Fruit fly (Drosophila melanogaster) whole organism, prepupa: ENCODE results near the gene Taf4.

Source experiments
- Blimp-1 ChIP-seq: fragments of 200-800 bp; sonication (Bioruptor generic); optimal IDR thresholded peaks from 3 replicates; lab custom pipeline; 2017; ENCODE audit warnings: missing biosample characterization, missing genetic modification characterization, mild to moderate bottlenecking, moderate library complexity, missing genetic modification reagents
- CG11762 ChIP-seq: fragments of 200-800 bp; sonication (Bioruptor generic); optimal IDR thresholded peaks from 3 replicates; lab custom pipeline; 2016; ENCODE audit warnings: missing biosample characterization, missing genetic modification characterization; ENCODE audit not compliant: insufficient read depth
- CG11902 ChIP-seq: fragments of 200-800 bp; sonication (Bioruptor generic); optimal IDR thresholded peaks from 3 replicates; lab custom pipeline; 2016; ENCODE audit warnings: missing biosample characterization, missing genetic modification characterization
- CG15336 ChIP-seq: fragments of 200-800 bp; sonication (Bioruptor generic); IDR thresholded peaks from 2 replicates; pipeline ENCODE4 v1.3.6; 2022; ENCODE audit warnings: missing biosample characterization, missing genetic modification characterization
- CG1621 ChIP-seq: fragments of 200-800 bp; sonication (Bioruptor generic); optimal IDR thresholded peaks from 3 replicates; lab custom pipeline; 2018; ENCODE audit warnings: missing biosample characterization, mild to moderate bottlenecking, missing genetic modification characterization
- CG16779 ChIP-seq: fragments of 200-800 bp; sonication (Bioruptor generic); optimal IDR thresholded peaks from 3 replicates; lab custom pipeline; 2017; ENCODE audit warnings: missing biosample characterization, mild to moderate bottlenecking, missing genetic modification characterization
- CG3032 ChIP-seq: fragments of 200-800 bp; optimal IDR thresholded peaks from 2 replicates; lab custom pipeline; 2019; ENCODE audit warnings: missing biosample characterization, mild to moderate bottlenecking, missing genetic modification characterization, moderate library complexity
- CG31627 ChIP-seq: fragments of 200-800 bp; sonication (Bioruptor generic); optimal IDR thresholded peaks from 3 replicates; lab custom pipeline; 2016; ENCODE audit warnings: missing biosample characterization, missing genetic modification characterization
- CG3919 ChIP-seq: fragments of 200-800 bp; sonication (Bioruptor generic); optimal IDR thresholded peaks from 3 replicates; lab custom pipeline; 2016; ENCODE audit warnings: missing biosample characterization, missing genetic modification characterization
- CG4318 ChIP-seq: fragments of 200-800 bp; sonication (Bioruptor generic); optimal IDR thresholded peaks from 3 replicates; lab custom pipeline; 2017; ENCODE audit warnings: missing biosample characterization, mild to moderate bottlenecking, missing genetic modification characterization
- CG6163 ChIP-seq: fragments of 200-800 bp; sonication (Bioruptor generic); IDR thresholded peaks from 3 replicates; pipeline ENCODE4 v1.3.6; 2022; ENCODE audit warnings: missing biosample characterization, missing genetic modification characterization
- CG6276 ChIP-seq: fragments of 200-800 bp; sonication (Bioruptor generic); optimal IDR thresholded peaks from 2 replicates; lab custom pipeline; 2017; ENCODE audit warnings: missing biosample characterization, mild to moderate bottlenecking, missing genetic modification characterization
- CG6808 ChIP-seq: fragments of 200-800 bp; sonication (Bioruptor generic); optimal IDR thresholded peaks from 3 replicates; lab custom pipeline; 2017; ENCODE audit warnings: missing biosample characterization, missing genetic modification characterization, mild to moderate bottlenecking, moderate library complexity, missing genetic modification reagents
- CG6854 ChIP-seq: fragments of 200-800 bp; sonication (Bioruptor generic); optimal IDR thresholded peaks from 2 replicates; lab custom pipeline; 2017; ENCODE audit warnings: missing biosample characterization, mild to moderate bottlenecking, missing genetic modification characterization
- CG8119 ChIP-seq: fragments of 200-800 bp; sonication (Bioruptor generic); IDR thresholded peaks from 3 replicates; pipeline ENCODE4 v1.3.6; 2022; ENCODE audit warnings: missing biosample characterization, missing genetic modification characterization
- CG8632 ChIP-seq: fragments of 200-800 bp; sonication (Bioruptor generic); optimal IDR thresholded peaks from 3 replicates; lab custom pipeline; 2016; ENCODE audit warnings: missing biosample characterization, missing genetic modification characterization
- CG9139 ChIP-seq: fragments of 200-800 bp; sonication (Bioruptor generic); optimal IDR thresholded peaks from 3 replicates; lab custom pipeline; 2017; ENCODE audit warnings: missing biosample characterization, mild to moderate bottlenecking, missing genetic modification characterization
- Eip78C ChIP-seq: fragments of 200-800 bp; sonication (Bioruptor generic); peaks from one replicate; lab custom pipeline; 2016; ENCODE audit warnings: missing biosample characterization, missing genetic modification characterization
- Eip93F ChIP-seq: fragments of 200-800 bp; sonication (Bioruptor generic); optimal IDR thresholded peaks from 2 replicates; lab custom pipeline; 2016; ENCODE audit warnings: missing biosample characterization, mild to moderate bottlenecking, missing genetic modification characterization
- Ets21C ChIP-seq: fragments of 200-800 bp; sonication (Bioruptor generic); optimal IDR thresholded peaks from 3 replicates; lab custom pipeline; 2016; ENCODE audit warnings: missing biosample characterization, missing genetic modification characterization
- Ets96B ChIP-seq: fragments of 200-800 bp; optimal IDR thresholded peaks from 2 replicates; lab custom pipeline; 2019; ENCODE audit warnings: missing biosample characterization, mild to moderate bottlenecking, missing genetic modification characterization, moderate library complexity
- Hr39 ChIP-seq: fragments of 200-800 bp; sonication (Bioruptor generic); optimal IDR thresholded peaks from 2 replicates; lab custom pipeline; 2016; ENCODE audit warnings: missing biosample characterization, missing genetic modification characterization
- Hr4 ChIP-seq: fragments of 200-800 bp; sonication (Bioruptor generic); optimal IDR thresholded peaks from 3 replicates; lab custom pipeline; 2016; ENCODE audit warnings: missing biosample characterization, missing genetic modification characterization
- Lpt ChIP-seq: fragments of 200-800 bp; sonication (Bioruptor generic); optimal IDR thresholded peaks from 3 replicates; lab custom pipeline; 2016; ENCODE audit warnings: missing biosample characterization, missing genetic modification characterization
- OdsH ChIP-seq: fragments of 200-800 bp; sonication (Bioruptor generic); optimal IDR thresholded peaks from 3 replicates; lab custom pipeline; 2016; ENCODE audit warnings: missing biosample characterization, missing genetic modification characterization
- Sox15 ChIP-seq: fragments of 200-800 bp; sonication (Bioruptor generic); optimal IDR thresholded peaks from 3 replicates; lab custom pipeline; 2016; ENCODE audit warnings: missing biosample characterization, missing genetic modification characterization
- acj6 ChIP-seq: fragments of 200-800 bp; sonication (Bioruptor generic); optimal IDR thresholded peaks from 3 replicates; lab custom pipeline; 2016; ENCODE audit warnings: missing biosample characterization, missing genetic modification characterization
- cyc ChIP-seq: fragments of 200-800 bp; sonication (Bioruptor generic); optimal IDR thresholded peaks from 3 replicates; lab custom pipeline; 2016; ENCODE audit warnings: missing biosample characterization, missing genetic modification characterization
- dac ChIP-seq: fragments of 200-800 bp; sonication (Bioruptor generic); optimal IDR thresholded peaks from 2 replicates; lab custom pipeline; 2017; ENCODE audit warnings: missing biosample characterization, mild to moderate bottlenecking, missing genetic modification characterization
- dsx ChIP-seq: fragments of 200-800 bp; optimal IDR thresholded peaks from 3 replicates; lab custom pipeline; 2019; ENCODE audit warnings: missing biosample characterization, mild to moderate bottlenecking, missing genetic modification characterization, moderate library complexity; ENCODE audit not compliant: poor library complexity, severe bottlenecking
- eg ChIP-seq: fragments of 200-800 bp; sonication (Bioruptor generic); IDR thresholded peaks from 3 replicates; pipeline ENCODE4 v1.3.6; 2022; ENCODE audit warnings: missing biosample characterization, missing genetic modification characterization
- esn ChIP-seq: fragments of 200-800 bp; sonication (Bioruptor generic); optimal IDR thresholded peaks from 2 replicates; lab custom pipeline; 2016; ENCODE audit warnings: missing biosample characterization, mild to moderate bottlenecking, missing genetic modification characterization, moderate library complexity
- fkh ChIP-seq: fragments of 200-800 bp; sonication (Bioruptor generic); optimal IDR thresholded peaks from 3 replicates; lab custom pipeline; 2017; ENCODE audit warnings: missing biosample characterization, mild to moderate bottlenecking, missing genetic modification characterization, moderate library complexity
- salr ChIP-seq, 2 experiments: fragments of 200-800 bp; sonication (Bioruptor generic); optimal IDR thresholded peaks; 3 replicates each; lab custom pipeline; 2016 to 2018; ENCODE audit warnings: missing biosample characterization in 2 of 2, missing genetic modification characterization in 2 of 2, mild to moderate bottlenecking in 1 of 2
- spab ChIP-seq: fragments of 200-800 bp; sonication (Bioruptor generic); optimal IDR thresholded peaks from 2 replicates; lab custom pipeline; 2017; ENCODE audit warnings: missing biosample characterization, mild to moderate bottlenecking, missing genetic modification characterization, missing genetic modification reagents
- ss ChIP-seq, 2 experiments: fragments of 200-800 bp; sonication (Bioruptor generic); optimal IDR thresholded peaks; 2 replicates in 1 of 2; 3 replicates in 1 of 2; lab custom pipeline; 2017 to 2018; ENCODE audit warnings: mild to moderate bottlenecking in 2 of 2, missing biosample characterization in 2 of 2, missing genetic modification characterization in 2 of 2, moderate library complexity in 1 of 2
- svp ChIP-seq: fragments of 200-800 bp; sonication (Bioruptor generic); peaks from one replicate; lab custom pipeline; 2016; ENCODE audit warnings: missing biosample characterization, missing genetic modification characterization
- topi ChIP-seq: fragments of 200-800 bp; sonication (Bioruptor generic); optimal IDR thresholded peaks from 3 replicates; lab custom pipeline; 2016; ENCODE audit warnings: missing biosample characterization, missing genetic modification characterization

Taf4 gene

dm6 chr3L:16113003-16113606 is at the start of gene Taf4:
Gene Taf4 (plus strand): TSS chr3L:16113212.
- peak; percentile 89; the same call in 1 of the 3 replicates for TF ChIP-seq CG8119 (GFP tag; lab: Robert Waterston, UW)
- TF ChIP-seq Eip93F (GFP tag; lab: Kevin White, UChicago), result no peak

DNA sequence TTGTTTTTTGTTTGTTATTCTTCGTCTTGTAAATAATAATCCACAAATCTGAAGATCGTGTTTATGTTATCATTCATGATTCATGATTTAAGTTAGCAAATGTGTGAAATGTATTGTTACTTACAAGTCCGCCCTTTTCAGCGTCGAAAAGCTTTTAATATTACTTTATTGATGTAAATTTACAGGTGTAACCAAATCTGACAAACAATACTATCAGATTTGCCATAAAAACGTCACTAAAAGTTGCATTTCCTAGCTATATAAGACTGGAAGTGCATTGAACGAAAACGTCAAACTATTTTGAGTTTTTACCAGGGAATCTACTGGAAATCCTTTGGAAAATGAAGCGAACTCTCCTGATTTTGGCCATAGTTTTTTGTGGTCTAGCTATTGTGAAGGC is 30.8 kb upstream of the Taf4 start, which contains the start of gene CG33258:
TSS of gene CG33258 (plus strand) at position 301 of the 400 bp plus-strand sequence.
- TF ChIP-seq OdsH (GFP tag; lab: Kevin White, UChicago) (no peak), CG6854 (GFP tag; lab: Kevin White, UChicago) (no peak), Sox15 (GFP tag; lab: Kevin White, UChicago) (no peak), fkh (GFP tag; lab: Kevin White, UChicago) (no peak), Ets96B (no peak), Eip78C (GFP tag; lab: Kevin White, UChicago) (no peak), eg (no peak), CG15336 (GFP tag; lab: Robert Waterston, UW) (no peak), svp (GFP tag; lab: Kevin White, UChicago) (no peak), salr (GFP tag; optimal IDR thresholded peaks at IDR 0.05; lab: Kevin White, UChicago) (no peak)

DNA sequence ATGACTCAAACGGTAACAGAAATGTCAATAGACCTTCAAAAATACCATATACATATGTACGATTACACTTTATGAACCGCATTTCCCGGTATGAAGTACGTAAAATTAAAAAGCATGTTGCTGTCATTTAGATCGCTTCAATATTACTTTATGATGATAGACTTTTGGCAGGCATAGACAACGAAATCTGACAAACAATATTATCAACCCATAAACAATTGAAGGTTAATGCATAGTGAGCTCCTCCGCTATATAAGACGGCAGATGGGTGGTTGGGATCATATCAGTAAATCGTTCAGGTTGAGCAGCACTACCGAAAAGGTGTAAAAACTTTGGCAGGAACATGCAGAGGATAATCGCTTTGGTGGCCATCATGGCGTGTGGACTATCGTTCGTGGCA is 29.3 kb upstream of the Taf4 start, which contains the start of gene CG13075:
TSS of gene CG13075 (plus strand) at position 301 of the 400 bp plus-strand sequence.
- no peak for TF ChIP-seq acj6
- no peak for TF ChIP-seq CG11902 (GFP tag; lab: Kevin White, UChicago)

DNA sequence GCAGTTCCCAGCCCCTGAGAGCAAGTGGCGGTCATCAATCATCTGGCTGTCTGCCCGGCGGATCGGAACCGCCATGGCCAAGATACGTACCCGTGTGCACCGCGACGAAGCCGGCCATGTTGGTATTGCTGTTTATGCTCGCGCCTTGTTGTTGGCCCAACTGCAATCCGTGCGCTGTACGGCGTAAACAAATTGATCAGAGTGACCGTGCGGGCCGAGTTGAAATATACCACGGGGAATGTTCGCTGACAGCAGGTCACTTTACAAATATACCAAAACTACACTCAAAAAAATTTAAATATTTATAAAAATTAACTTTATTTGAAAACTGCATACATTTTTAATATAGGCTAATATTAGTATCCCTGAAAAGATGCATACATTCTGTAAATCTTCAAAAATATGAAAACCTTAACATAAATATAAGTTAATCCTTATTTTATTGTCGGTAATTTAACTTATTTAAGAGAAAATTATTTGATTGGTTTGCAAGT is 25.6 kb upstream of the Taf4 start, which contains the start of gene Tasp1:
TSS of gene Tasp1 (minus strand) at position 203 of the 494 bp plus-strand sequence.
- TF ChIP-seq Lpt (no peak), Hr39 (no peak), acj6 (no peak), Blimp-1 (no peak), CG3032 (peak; percentile 56), spab (GFP tag; lab: Kevin White, UChicago) (no peak), CG1621 (tag; lab: Kevin White, UChicago) (peak; percentile 100), CG15336 (GFP tag; lab: Robert Waterston, UW) (peak; percentile 62), Eip93F (GFP tag; lab: Kevin White, UChicago) (no peak), salr (GFP tag; optimal IDR thresholded peaks at IDR 0.05; lab: Kevin White, UChicago) (no peak), CG6808 (GFP tag; lab: Kevin White, UChicago) (no peak), Hr4 (GFP tag; lab: Kevin White, UChicago) (no peak), ss (GFP tag; optimal IDR thresholded peaks at IDR 0.05; lab: Kevin White, UChicago) (no peak), topi (GFP tag; lab: Kevin White, UChicago) (no peak), cyc (GFP tag; lab: Kevin White, UChicago) (peak; percentile 22), CG9139 (GFP tag; lab: Kevin White, UChicago) (no peak), Sox15 (GFP tag; lab: Kevin White, UChicago) (no peak), CG6276 (no peak), esn (GFP tag; lab: Kevin White, UChicago) (peak; percentile 55), dac (GFP tag; lab: Kevin White, UChicago) (no peak), svp (GFP tag; lab: Kevin White, UChicago) (no peak), CG16779 (tag; lab: Kevin White, UChicago) (no peak), CG3919 (GFP tag; lab: Kevin White, UChicago) (no peak), CG4318 (no peak), Ets96B (no peak), dsx (no peak), CG31627 (no peak), Ets21C (no peak), CG6163 (GFP tag; lab: Robert Waterston, UW) (no peak), CG8632 (GFP tag; lab: Kevin White, UChicago) (no peak), CG11762 (GFP tag; lab: Kevin White, UChicago) (no peak)
